Worm (Caenorhabditis elegans): ENCODE results near the gene irld-48.

ce11 chrII:2991555-2992083 is 35.8 kb downstream of the irld-48 start, which contains the start of gene K08A2.2:
- no peak for TF ChIP-seq ceh-20 (GFP tag; IDR thresholded peaks at IDR 0.05)
- TF ChIP-seq ceh-28 (tag; optimal IDR thresholded peaks at IDR 0.05), result no peak
- TF ChIP-seq nhr-42 (GFP tag; IDR thresholded peaks at IDR 0.05), result no peak
- TF ChIP-seq nhr-28 (tag; optimal IDR thresholded peaks at IDR 0.05), result no peak
- TF ChIP-seq nhr-11 (tag; optimal IDR thresholded peaks at IDR 0.05), result no peak
- TF ChIP-seq daf-16 (GFP tag; optimal IDR thresholded peaks at IDR 0.05), result no peak
- TF ChIP-seq daf-16 (tag; optimal IDR thresholded peaks at IDR 0.05), result no peak
- TF ChIP-seq lin-13 (GFP tag; optimal IDR thresholded peaks at IDR 0.05), result no peak
- TF ChIP-seq nhr-237 (tag; optimal IDR thresholded peaks at IDR 0.05), result no peak
- TF ChIP-seq fkh-10 (GFP tag; optimal IDR thresholded peaks at IDR 0.05), result no peak
- TF ChIP-seq saeg-2 (GFP tag; IDR thresholded peaks at IDR 0.05), result no peak
- TF ChIP-seq dve-1 (tag; optimal IDR thresholded peaks at IDR 0.05; ENCODE audit: insufficient read depth), result no peak

Measured in whole organism, L4 larva.